Fruit fly (Drosophila melanogaster) whole organism, embryonic: Measurements from ENCODE around the gene Rbp1-like.

ENCODE experiments used
- Antp ChIP-seq: fragments of 200-800 bp; sonication (Bioruptor generic); optimal IDR thresholded peaks from 3 replicates; lab custom pipeline; 2016; ENCODE audit warnings: missing biosample characterization, missing genetic modification characterization
- Blimp-1 ChIP-seq: fragments of 200-800 bp; sonication (Bioruptor generic); optimal IDR thresholded peaks from 3 replicates; lab custom pipeline; 2018; ENCODE audit warnings: missing biosample characterization, missing genetic modification characterization, mild to moderate bottlenecking, moderate library complexity, missing genetic modification reagents
- CG10431 ChIP-seq: fragments of 200-800 bp; sonication (Bioruptor generic); optimal IDR thresholded peaks from 3 replicates; lab custom pipeline; 2018; ENCODE audit warnings: missing biosample characterization, mild to moderate bottlenecking, missing genetic modification characterization
- CG12219 ChIP-seq: fragments of 200-800 bp; sonication (Bioruptor generic); optimal IDR thresholded peaks from 3 replicates; lab custom pipeline; 2018; ENCODE audit warnings: missing biosample characterization, mild to moderate bottlenecking, missing genetic modification characterization
- CG12391 ChIP-seq: fragments of 200-800 bp; sonication (Bioruptor generic); optimal IDR thresholded peaks from 3 replicates; lab custom pipeline; 2018; ENCODE audit warnings: missing biosample characterization, mild to moderate bottlenecking, missing genetic modification characterization, moderate library complexity
- CG12659 ChIP-seq: fragments of 200-800 bp; sonication (Bioruptor generic); optimal IDR thresholded peaks from 3 replicates; lab custom pipeline; 2017; ENCODE audit warnings: mild to moderate bottlenecking, missing biosample characterization, missing genetic modification reagents, missing genetic modification characterization
- CG12769 ChIP-seq: fragments of 200-800 bp; sonication (Bioruptor generic); optimal IDR thresholded peaks from 2 replicates; lab custom pipeline; 2019; ENCODE audit warnings: missing biosample characterization, mild to moderate bottlenecking, missing genetic modification characterization, moderate library complexity
- CG14710 ChIP-seq: fragments of 200-800 bp; sonication (Bioruptor generic); optimal IDR thresholded peaks from 3 replicates; lab custom pipeline; 2019; ENCODE audit warnings: missing biosample characterization, mild to moderate bottlenecking, missing genetic modification characterization, moderate library complexity
- CG15479 ChIP-seq: fragments of 200-800 bp; sonication (Bioruptor generic); optimal IDR thresholded peaks from 3 replicates; lab custom pipeline; 2019; ENCODE audit warnings: missing biosample characterization, mild to moderate bottlenecking, missing genetic modification characterization, moderate library complexity
- CG17186 ChIP-seq: fragments of 200-800 bp; sonication (Bioruptor generic); optimal IDR thresholded peaks from 3 replicates; lab custom pipeline; 2017; ENCODE audit warnings: missing biosample characterization, missing genetic modification reagents, missing genetic modification characterization
- CG17912 ChIP-seq: fragments of 200-800 bp; sonication (Bioruptor generic); optimal IDR thresholded peaks from 2 replicates; lab custom pipeline; 2018; ENCODE audit warnings: missing biosample characterization, mild to moderate bottlenecking, missing genetic modification characterization
- CG18476 ChIP-seq: fragments of 200-800 bp; sonication (Bioruptor generic); optimal IDR thresholded peaks from 2 replicates; lab custom pipeline; 2016; ENCODE audit warnings: missing biosample characterization, mild to moderate bottlenecking, missing genetic modification characterization
- CG31441 ChIP-seq: fragments of 200-800 bp; sonication (Bioruptor generic); IDR thresholded peaks from 2 replicates; pipeline ENCODE4 v1.3.6; 2022; ENCODE audit warnings: missing biosample characterization, missing genetic modification characterization
- CG3163 ChIP-seq: fragments of 200-800 bp; sonication (Bioruptor generic); optimal IDR thresholded peaks from 3 replicates; lab custom pipeline; 2016; ENCODE audit warnings: missing biosample characterization, missing genetic modification characterization
- CG32772 ChIP-seq: fragments of 200-800 bp; sonication (Bioruptor generic); IDR thresholded peaks from 2 replicates; pipeline ENCODE4 v1.3.6; 2022; ENCODE audit warnings: missing biosample characterization, missing genetic modification characterization
- CG33557 ChIP-seq: fragments of 200-800 bp; sonication (Bioruptor generic); optimal IDR thresholded peaks from 2 replicates; lab custom pipeline; 2019; ENCODE audit warnings: missing biosample characterization, mild to moderate bottlenecking, missing genetic modification characterization, moderate library complexity
- CG4282 ChIP-seq: fragments of 200-800 bp; sonication (Bioruptor generic); optimal IDR thresholded peaks from 2 replicates; lab custom pipeline; 2016; ENCODE audit warnings: missing biosample characterization, missing genetic modification characterization
- CG4424 ChIP-seq: fragments of 200-800 bp; sonication (Bioruptor generic); optimal IDR thresholded peaks from 3 replicates; lab custom pipeline; 2016; ENCODE audit warnings: missing biosample characterization, missing genetic modification characterization
- CG4820 ChIP-seq: fragments of 200-800 bp; sonication (Bioruptor generic); optimal IDR thresholded peaks from 3 replicates; lab custom pipeline; 2016; ENCODE audit warnings: missing biosample characterization, missing genetic modification characterization
- CG8281 ChIP-seq: fragments of 200-800 bp; sonication (Bioruptor generic); optimal IDR thresholded peaks from 2 replicates; lab custom pipeline; 2018; ENCODE audit warnings: missing biosample characterization, mild to moderate bottlenecking, missing genetic modification characterization, moderate library complexity
- CG8478 ChIP-seq: fragments of >200 bp; optimal IDR thresholded peaks from 2 replicates; lab custom pipeline; 2018
- Camta ChIP-seq: fragments of 200-800 bp; sonication (Bioruptor generic); optimal IDR thresholded peaks from 2 replicates; lab custom pipeline; 2016; ENCODE audit warnings: missing biosample characterization, missing genetic modification characterization
- CrebB ChIP-seq: fragments of 200-800 bp; sonication (Bioruptor generic); optimal IDR thresholded peaks from 3 replicates; lab custom pipeline; 2018; ENCODE audit warnings: missing biosample characterization, mild to moderate bottlenecking, missing genetic modification characterization
- Eip74EF ChIP-seq, 2 experiments: fragments of 200-800 bp in 1 of 2; fragments of >200 bp in 1 of 2; sonication (Bioruptor generic) in 1 of 2; optimal IDR thresholded peaks; 2 replicates each; lab custom pipeline; 2017 to 2019; ENCODE audit warnings: missing biosample characterization in 2 of 2, missing genetic modification characterization in 2 of 2, mild to moderate bottlenecking in 1 of 2, moderate library complexity in 1 of 2
- H2.0 ChIP-seq: fragments of 200-800 bp; sonication (Bioruptor generic); IDR thresholded peaks from 2 replicates; pipeline ENCODE4 v1.3.6; 2022; ENCODE audit warnings: missing biosample characterization, missing genetic modification characterization
- Hmr ChIP-seq: fragments of 200-800 bp; sonication (Bioruptor generic); optimal IDR thresholded peaks from 3 replicates; lab custom pipeline; 2017; ENCODE audit warnings: mild to moderate bottlenecking, missing biosample characterization, missing genetic modification reagents, missing genetic modification characterization
- Hmx ChIP-seq: fragments of 200-800 bp; sonication (Bioruptor generic); optimal IDR thresholded peaks from 2 replicates; lab custom pipeline; 2016; ENCODE audit warnings: missing biosample characterization, missing genetic modification characterization
- Lhr ChIP-seq: fragments of 200-800 bp; sonication (Bioruptor generic); optimal IDR thresholded peaks from 3 replicates; lab custom pipeline; 2017; ENCODE audit warnings: mild to moderate bottlenecking, missing biosample characterization, missing genetic modification reagents, missing genetic modification characterization
- Mes4 ChIP-seq: fragments of 200-800 bp; sonication (Bioruptor generic); optimal IDR thresholded peaks from 2 replicates; lab custom pipeline; 2016; ENCODE audit warnings: missing biosample characterization, missing genetic modification characterization
- Mrtf ChIP-seq: fragments of 200-800 bp; sonication (Bioruptor generic); IDR thresholded peaks from 3 replicates; pipeline ENCODE4 v1.3.6; 2022; ENCODE audit warnings: missing biosample characterization, missing genetic modification characterization
- Opbp ChIP-seq: fragments of 200-800 bp; sonication (Bioruptor generic); IDR thresholded peaks from 3 replicates; pipeline ENCODE4 v1.3.6; 2022; ENCODE audit warnings: missing biosample characterization, missing genetic modification characterization; ENCODE audit not compliant: partially characterized antibody
- Stat92E ChIP-seq, 3 experiments: fragments of >200 bp in 2 of 3; fragments of 200-800 bp in 1 of 3; sonication (Bioruptor generic) in 1 of 3; optimal IDR thresholded peaks; 2 replicates each; lab custom pipeline; 2017 to 2019; ENCODE audit warnings: missing biosample characterization in 3 of 3, missing genetic modification characterization in 3 of 3, mild to moderate bottlenecking in 1 of 3, moderate library complexity in 1 of 3
- Xbp1 ChIP-seq: fragments of 200-800 bp; sonication (Bioruptor generic); optimal IDR thresholded peaks from 3 replicates; lab custom pipeline; 2016; ENCODE audit warnings: missing biosample characterization, mild to moderate bottlenecking, missing genetic modification characterization
- abd-A ChIP-seq: fragments of 200-800 bp; sonication (Bioruptor generic); optimal IDR thresholded peaks from 3 replicates; lab custom pipeline; 2019; ENCODE audit warnings: missing biosample characterization, mild to moderate bottlenecking, missing genetic modification characterization, moderate library complexity
- ato ChIP-seq: fragments of 200-800 bp; sonication (Bioruptor generic); IDR thresholded peaks from 2 replicates; pipeline ENCODE4 v1.3.6; 2022; ENCODE audit warnings: missing biosample characterization, missing genetic modification characterization; ENCODE audit not compliant: partially characterized antibody
- fd64A ChIP-seq: fragments of 200-800 bp; sonication (Bioruptor generic); optimal IDR thresholded peaks from 3 replicates; lab custom pipeline; 2018; ENCODE audit warnings: missing biosample characterization, mild to moderate bottlenecking, missing genetic modification characterization
- klu ChIP-seq: fragments of 200-800 bp; sonication (Bioruptor generic); IDR thresholded peaks from 2 replicates; pipeline ENCODE4 v1.3.6; 2022; ENCODE audit warnings: missing biosample characterization, missing genetic modification characterization
- luna ChIP-seq: fragments of 200-800 bp; sonication (Bioruptor generic); optimal IDR thresholded peaks from 2 replicates; lab custom pipeline; 2016; ENCODE audit warnings: missing biosample characterization, missing genetic modification characterization
- nmo ChIP-seq: fragments of 200-800 bp; sonication (Bioruptor generic); optimal IDR thresholded peaks from 2 replicates; lab custom pipeline; 2018; ENCODE audit warnings: missing biosample characterization, mild to moderate bottlenecking, missing genetic modification characterization, moderate library complexity
- oc ChIP-seq: fragments of 200-800 bp; sonication (Bioruptor generic); optimal IDR thresholded peaks from 2 replicates; lab custom pipeline; 2018; ENCODE audit warnings: missing biosample characterization, mild to moderate bottlenecking, missing genetic modification characterization, moderate library complexity
- onecut ChIP-seq: fragments of 200-800 bp; sonication (Bioruptor generic); IDR thresholded peaks from 2 replicates; pipeline ENCODE4 v1.3.6; 2022; ENCODE audit warnings: missing biosample characterization, missing genetic modification characterization
- otp ChIP-seq: fragments of 200-800 bp; sonication (Bioruptor generic); IDR thresholded peaks from 3 replicates; pipeline ENCODE4, ENCODE4 v1.3.6; 2022; ENCODE audit warnings: missing biosample characterization, missing genetic modification characterization
- pzg ChIP-seq: fragments of 200-800 bp; sonication (Bioruptor generic); optimal IDR thresholded peaks from 3 replicates; lab custom pipeline; 2018; ENCODE audit warnings: missing biosample characterization, mild to moderate bottlenecking, missing genetic modification characterization, moderate library complexity
- sna ChIP-seq: fragments of 200-800 bp; sonication (Bioruptor generic); IDR thresholded peaks from 2 replicates; pipeline ENCODE4 v1.3.6; 2022; ENCODE audit warnings: missing biosample characterization, missing genetic modification characterization; ENCODE audit not compliant: partially characterized antibody
- sr ChIP-seq: fragments of 200-800 bp; sonication (Bioruptor generic); IDR thresholded peaks from 3 replicates; pipeline ENCODE4 v1.3.6; 2022; ENCODE audit warnings: missing biosample characterization, missing genetic modification characterization
- tap ChIP-seq: fragments of 200-800 bp; optimal IDR thresholded peaks from 3 replicates; lab custom pipeline; 2019; ENCODE audit warnings: missing biosample characterization, mild to moderate bottlenecking, missing genetic modification characterization, moderate library complexity
- tup ChIP-seq: fragments of 200-800 bp; sonication (Bioruptor generic); optimal IDR thresholded peaks from 2 replicates; lab custom pipeline; 2016; ENCODE audit warnings: missing biosample characterization, mild to moderate bottlenecking, missing genetic modification characterization, moderate library complexity

The Rbp1-like gene

DNA sequence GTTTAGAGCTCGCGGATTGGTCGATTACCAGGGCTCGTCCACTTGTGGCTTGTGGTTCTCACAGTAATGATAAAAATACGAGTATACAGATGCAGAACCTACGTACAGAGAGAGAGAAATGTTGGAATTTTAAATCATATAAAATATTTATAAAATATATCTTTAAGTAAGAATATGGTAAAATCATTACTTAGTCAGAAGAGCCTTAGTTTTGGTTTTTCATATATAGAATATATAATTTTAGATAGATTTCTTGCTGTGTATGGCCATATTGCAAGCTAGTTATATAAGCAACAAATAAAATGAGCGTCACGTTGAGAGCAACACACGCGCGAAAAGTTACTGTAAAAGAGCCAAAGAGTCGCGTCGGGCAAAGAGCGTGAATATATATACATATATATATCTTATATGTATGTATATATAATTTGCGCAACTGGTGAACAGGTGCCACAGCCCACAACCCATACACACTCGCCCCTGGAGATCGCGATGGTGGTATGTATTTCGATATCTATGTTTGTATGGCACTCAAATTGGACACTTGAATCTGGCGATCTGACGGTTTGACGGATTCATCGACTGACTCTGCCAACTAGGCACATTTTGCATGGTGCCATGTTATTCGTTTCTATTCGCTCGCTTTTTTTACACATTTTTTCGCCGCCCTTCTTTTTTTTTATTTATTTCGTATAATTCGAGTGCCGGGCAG is 5.9 kb upstream of the Rbp1-like start (continued):
- no peak for TF ChIP-seq Xbp1 (GFP tag; lab: Kevin White, UChicago)
- 0 out of 2 replicates have a peak, but pooled peaks have one; percentile 34 for TF ChIP-seq CG32772
- TF ChIP-seq nmo: peak; percentile 43
- TF ChIP-seq Antp: no peak
- no peak for TF ChIP-seq sr
- peak; percentile 56 for TF ChIP-seq tap
- no peak for TF ChIP-seq CG14710 (tag; lab: Kevin White, UChicago)
- no peak for TF ChIP-seq Stat92E (GFP tag; optimal IDR thresholded peaks at IDR 0.05; lab: Kevin White, UChicago)
- TF ChIP-seq Mes4 (GFP tag; lab: Kevin White, UChicago): no peak
- TF ChIP-seq CG12659 (GFP tag; lab: Kevin White, UChicago): peak; percentile 75
- no peak for TF ChIP-seq fd64A
- TF ChIP-seq otp (GFP tag; lab: Robert Waterston, UW): no peak
- TF ChIP-seq CG33557 (GFP tag; lab: Kevin White, UChicago): no peak
- no peak for TF ChIP-seq CG8478 (lab: Kevin White, UChicago)
- TF ChIP-seq CG18476: no peak
- no peak for TF ChIP-seq CG12769 (tag; lab: Kevin White, UChicago)

- TF ChIP-seq CG12219 (GFP tag; lab: Kevin White, UChicago) (no peak), Blimp-1 (GFP tag; lab: Kevin White, UChicago) (peak; percentile 57), tup (peak; percentile 55), CG17186 (GFP tag; lab: Kevin White, UChicago) (peak; percentile 53), Hmr (GFP tag; lab: Kevin White, UChicago) (peak; percentile 67), CG4820 (GFP tag; lab: Kevin White, UChicago) (peak; percentile 59), Hmx (GFP tag; lab: Kevin White, UChicago) (peak; percentile 43), Camta (GFP tag; lab: Kevin White, UChicago) (peak; percentile 57), H2.0 (GFP tag; lab: Robert Waterston, UW) (peak; percentile 46), CG33557 (GFP tag; lab: Kevin White, UChicago) (peak; percentile 50), pzg (GFP tag; lab: Kevin White, UChicago) (peak; percentile 40), Lhr (GFP tag; lab: Kevin White, UChicago) (peak; percentile 33), Opbp (GFP tag; lab: Robert Waterston, UW) (peak; percentile 59; the same call in 2 of the 3 replicates), Eip74EF (GFP tag; optimal IDR thresholded peaks at IDR 0.05; lab: Kevin White, UChicago) (no peak), CG31441 (GFP tag; lab: Robert Waterston, UW) (peak; percentile 71), sna (peak; percentile 57; the same call in 1 of the 2 replicates), CG17912 (no peak), CG12391 (tag; lab: Kevin White, UChicago) (peak; percentile 87), CG8478 (lab: Kevin White, UChicago) (no peak), ato (no peak), CG8281 (peak; percentile 19), CG10431 (GFP tag; lab: Kevin White, UChicago) (peak; percentile 36), CG4282 (GFP tag; lab: Kevin White, UChicago) (peak; percentile 17), CG3163 (peak; percentile 35), CrebB (tag; lab: Kevin White, UChicago) (no peak), oc (tag; lab: Kevin White, UChicago) (peak; percentile 84), Mrtf (GFP tag; lab: Robert Waterston, UW) (no peak), klu (peak; percentile 52; the same call in 1 of the 2 replicates), abd-A (peak; percentile 3), onecut (GFP tag; lab: Robert Waterston, UW) (peak; percentile 21; the same call in 1 of the 2 replicates), CG4424 (GFP tag; lab: Kevin White, UChicago) (peak; percentile 79), CG15479 (GFP tag; lab: Kevin White, UChicago) (peak; percentile 69), luna (GFP tag; lab: Kevin White, UChicago) (peak; percentile 3)
These were observed 2.7 kb upstream of the Rbp1-like start, which contains the start of the genes Ype and CG1662 for dm6 chrX:13387373-13387850. Gene Ype (minus strand): TSS chrX:13387417. Gene CG1662 (plus strand): TSS chrX:13387563.
